Fruit fly (Drosophila melanogaster): Measurements from ENCODE around the gene CG31516.

Gene CG31516

DNA sequence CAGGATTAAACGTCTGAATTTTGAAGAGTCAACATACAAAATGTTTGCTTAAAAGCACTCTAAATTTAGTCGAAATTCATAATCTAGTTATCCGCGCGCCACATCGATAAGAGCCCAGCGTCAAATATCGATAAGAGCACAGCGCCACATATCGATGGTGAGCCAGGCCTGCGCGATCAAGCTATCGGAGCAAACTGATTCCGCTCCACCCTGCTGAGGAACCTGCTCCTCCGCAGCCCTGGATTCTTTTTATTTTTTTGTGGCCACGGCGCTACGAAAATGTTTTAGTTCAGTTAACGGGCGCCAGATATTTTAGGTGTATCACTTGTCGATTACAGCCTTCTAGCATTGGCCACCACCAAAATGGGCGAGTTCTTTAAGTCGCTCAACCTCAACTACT is 850 bp upstream of the CG31516 start (continued):
- peak in 1 of 2 experiments; percentile 9 for TF ChIP-seq crp (GFP tag; optimal IDR thresholded peaks at IDR 0.05)
- peak; percentile 99 for TF ChIP-seq CG7928 (GFP tag; optimal IDR thresholded peaks at IDR 0.05)
- peak; percentile 65 for TF ChIP-seq Myb (GFP tag; optimal IDR thresholded peaks at IDR 0.05)
- no peak for TF ChIP-seq CG18599 (GFP tag; optimal IDR thresholded peaks at IDR 0.05)
- TF ChIP-seq CG11247 (GFP tag; IDR thresholded peaks at IDR 0.05): peak; percentile 41; the same call in 1 of the 2 replicates
- TF ChIP-seq CG13123 (GFP tag; optimal IDR thresholded peaks at IDR 0.05): no peak
- TF ChIP-seq lmd (GFP tag; IDR thresholded peaks at IDR 0.05): peak; percentile 37; the same call in 1 of the 2 replicates
- peak; percentile 70 for TF ChIP-seq CG17829 (tag; optimal IDR thresholded peaks at IDR 0.05)
- TF ChIP-seq nom (GFP tag; optimal IDR thresholded peaks at IDR 0.05): no peak
- TF ChIP-seq slp2 (GFP tag; optimal IDR thresholded peaks at IDR 0.05): no peak
- 0 out of 2 replicates have a peak, but pooled peaks have one; percentile 14 for TF ChIP-seq sisA (GFP tag; IDR thresholded peaks at IDR 0.05)
- no peak for TF ChIP-seq CG11695 (GFP tag; IDR thresholded peaks at IDR 0.05)
- peak; percentile 35 for TF ChIP-seq zen (tag; optimal IDR thresholded peaks at IDR 0.05)
- TF ChIP-seq hth (optimal IDR thresholded peaks at IDR 0.05): no peak
- TF ChIP-seq schlank (tag; optimal IDR thresholded peaks at IDR 0.05): no peak
- TF ChIP-seq CG9215 (GFP tag; IDR thresholded peaks at IDR 0.05): no peak
- TF ChIP-seq Fer3 (tag; optimal IDR thresholded peaks at IDR 0.05): peak; percentile 39
- TF ChIP-seq CG12155 (GFP tag; optimal IDR thresholded peaks at IDR 0.05): peak; percentile 27
- TF ChIP-seq sr (GFP tag; IDR thresholded peaks at IDR 0.05): no peak
- peak; percentile 8 for TF ChIP-seq CG9876 (GFP tag; optimal IDR thresholded peaks at IDR 0.05)
- TF ChIP-seq so (GFP tag; IDR thresholded peaks at IDR 0.05): peak; percentile 48; the same call in 1 of the 3 replicates
- no peak for TF ChIP-seq crc (GFP tag; optimal IDR thresholded peaks at IDR 0.05)
- peak; percentile 95 for TF ChIP-seq Scr (GFP tag; IDR thresholded peaks at IDR 0.05; ENCODE audit: partially characterized antibody)
- peak; percentile 27 for TF ChIP-seq Fer1 (GFP tag; optimal IDR thresholded peaks at IDR 0.05)
- no peak for TF ChIP-seq CG4282 (GFP tag; optimal IDR thresholded peaks at IDR 0.05)
- TF ChIP-seq CG34422 (GFP tag; IDR thresholded peaks at IDR 0.05): peak; percentile 56; the same call in 2 of the 3 replicates
- no peak for TF ChIP-seq ATbp (GFP tag; optimal IDR thresholded peaks at IDR 0.05)
- TF ChIP-seq Nf-YC (tag; optimal IDR thresholded peaks at IDR 0.05): peak; percentile 46
- TF ChIP-seq CG4424 (GFP tag; optimal IDR thresholded peaks at IDR 0.05): no peak
- TF ChIP-seq chn (GFP tag; optimal IDR thresholded peaks at IDR 0.05): peak; percentile 25
- TF ChIP-seq CG17328 (GFP tag; IDR thresholded peaks at IDR 0.05): peak; percentile 65
- no peak for TF ChIP-seq toy (GFP tag; IDR thresholded peaks at IDR 0.05)
- TF ChIP-seq nerfin-2 (GFP tag; IDR thresholded peaks at IDR 0.05; ENCODE audit: partially characterized antibody): peak; percentile 95
- no peak for TF ChIP-seq CG6254 (GFP tag; optimal IDR thresholded peaks at IDR 0.05)
- no peak for TF ChIP-seq Kr (GFP tag; optimal IDR thresholded peaks at IDR 0.05)
- TF ChIP-seq CG1832 (GFP tag; optimal IDR thresholded peaks at IDR 0.05): no peak
- no peak for TF ChIP-seq CG15479 (GFP tag; optimal IDR thresholded peaks at IDR 0.05)
- TF ChIP-seq chif (GFP tag; optimal IDR thresholded peaks at IDR 0.05): peak; percentile 7 to 17
- TF ChIP-seq CG1024 (GFP tag; IDR thresholded peaks at IDR 0.05): no peak; the same call in 1 of the 2 replicates
- TF ChIP-seq tin (GFP tag; optimal IDR thresholded peaks at IDR 0.05): peak; percentile 56
- no peak for TF ChIP-seq dmrt99B (tag; optimal IDR thresholded peaks at IDR 0.05)
- peak; percentile 40 for TF ChIP-seq jumu (GFP tag; optimal IDR thresholded peaks at IDR 0.05)
- TF ChIP-seq CG15696 (tag; optimal IDR thresholded peaks at IDR 0.05): peak; percentile 7
- TF ChIP-seq CG31365 (tag; optimal IDR thresholded peaks at IDR 0.05): no peak
- TF ChIP-seq ro (GFP tag; IDR thresholded peaks at IDR 0.05): no peak
